Worm (Caenorhabditis elegans): ENCODE measurements around the gene apc-11.

The apc-11 gene

ce11 chrIII:4551963-4552362, 42.3 kb downstream of the apc-11 start (continued):
- TF ChIP-seq hmg-1.2 (GFP tag; IDR thresholded peaks at IDR 0.05) (peak; percentile 68; the same call in 1 of the 2 replicates), somi-1 (GFP tag; optimal IDR thresholded peaks at IDR 0.05) (no peak), Y53F4B.3 (GFP tag; IDR thresholded peaks at IDR 0.05) (no peak), K12H6.12 (tag; optimal IDR thresholded peaks at IDR 0.05) (peak; percentile 79), hsf-1 (GFP tag; IDR thresholded peaks at IDR 0.05) (no peak), Y79H2A.3 (GFP tag; conservative IDR thresholded peaks at IDR 0.05) (no peak), bed-1 (GFP tag; IDR thresholded peaks at IDR 0.05) (no peak), nhr-120 (GFP tag; IDR thresholded peaks at IDR 0.05) (no peak), F10E7.11 (tag; optimal IDR thresholded peaks at IDR 0.05) (no peak), ekl-4 (GFP tag; IDR thresholded peaks at IDR 0.05) (0 out of 2 replicates have a peak, but pooled peaks have one; percentile 30), bed-2 (GFP tag; IDR thresholded peaks at IDR 0.05) (no peak), ama-1 (optimal IDR thresholded peaks at IDR 0.05) (no peak), ama-1 (GFP tag; optimal IDR thresholded peaks at IDR 0.05) (no peak), ztf-28 (GFP tag; IDR thresholded peaks at IDR 0.05) (no peak), T26A5.8 (tag; optimal IDR thresholded peaks at IDR 0.05) (no peak), egl-18 (GFP tag; IDR thresholded peaks at IDR 0.05) (no peak), hlh-12 (tag; optimal IDR thresholded peaks at IDR 0.05) (no peak), snpc-4 (GFP tag; optimal IDR thresholded peaks at IDR 0.05) (no peak), snpc-4 (tag; optimal IDR thresholded peaks at IDR 0.05) (peak in 3 of 4 experiments; percentile 12 to 55 (median 45)), lsy-27 (tag; optimal IDR thresholded peaks at IDR 0.05; ENCODE audit: borderline replicate concordance, insufficient read depth) (no peak), attf-6 (GFP tag; IDR thresholded peaks at IDR 0.05) (no peak), F39B2.1 (GFP tag; IDR thresholded peaks at IDR 0.05) (no peak), ztf-26 (tag; optimal IDR thresholded peaks at IDR 0.05) (no peak), lin-54 (GFP tag; optimal IDR thresholded peaks at IDR 0.05) (peak; percentile 40), B0035.1 (tag; optimal IDR thresholded peaks at IDR 0.05) (no peak), nfya-1 (tag; optimal IDR thresholded peaks at IDR 0.05; ENCODE audit: borderline replicate concordance, insufficient read depth) (no peak), sdz-38 (tag; optimal IDR thresholded peaks at IDR 0.05) (no peak), attf-5 (GFP tag; optimal IDR thresholded peaks at IDR 0.05) (peak; percentile 90), lag-1 (GFP tag; IDR thresholded peaks at IDR 0.05) (no peak), ztf-6 (GFP tag; IDR thresholded peaks at IDR 0.05) (no peak), lin-40 (tag; optimal IDR thresholded peaks at IDR 0.05) (peak; percentile 59), mel-28 (tag; optimal IDR thresholded peaks at IDR 0.05; ENCODE audit: borderline replicate concordance) (no peak), repo-1 (tag; optimal IDR thresholded peaks at IDR 0.05) (no peak), ZK185.1 (tag; optimal IDR thresholded peaks at IDR 0.05; ENCODE audit: poor library complexity, severe bottlenecking) (peak; percentile 40), gei-17 (GFP tag; optimal IDR thresholded peaks at IDR 0.05) (no peak), nfya-2 (GFP tag; IDR thresholded peaks at IDR 0.05) (no peak), unc-62 (GFP tag; optimal IDR thresholded peaks at IDR 0.05) (no peak), Y53G8AR.9 (GFP tag; conservative IDR thresholded peaks at IDR 0.05) (no peak), cebp-2 (GFP tag; IDR thresholded peaks at IDR 0.05) (no peak), rcor-1 (GFP tag; IDR thresholded peaks at IDR 0.05) (no peak; the same call in 1 of the 2 replicates), C06A6.2 (GFP tag; conservative IDR thresholded peaks at IDR 0.05) (no peak), F55B11.4 (tag; optimal IDR thresholded peaks at IDR 0.05; ENCODE audit: borderline replicate concordance, insufficient read depth) (no peak), Y56A3A.18 (GFP tag; IDR thresholded peaks at IDR 0.05) (no peak), mxl-1 (tag; optimal IDR thresholded peaks at IDR 0.05) (no peak), K11D2.4 (GFP tag; IDR thresholded peaks at IDR 0.05) (no peak), B0336.3 (GFP tag; IDR thresholded peaks at IDR 0.05) (peak; percentile 45; the same call in 1 of the 2 replicates), F37B4.10 (GFP tag; IDR thresholded peaks at IDR 0.05) (no peak), madf-10 (tag; optimal IDR thresholded peaks at IDR 0.05) (peak; percentile 43), ceh-79 (tag; optimal IDR thresholded peaks at IDR 0.05) (no peak), ztf-25 (GFP tag; IDR thresholded peaks at IDR 0.05) (no peak)
